Worm (Caenorhabditis elegans): ENCODE results near the gene sru-11.

DNA sequence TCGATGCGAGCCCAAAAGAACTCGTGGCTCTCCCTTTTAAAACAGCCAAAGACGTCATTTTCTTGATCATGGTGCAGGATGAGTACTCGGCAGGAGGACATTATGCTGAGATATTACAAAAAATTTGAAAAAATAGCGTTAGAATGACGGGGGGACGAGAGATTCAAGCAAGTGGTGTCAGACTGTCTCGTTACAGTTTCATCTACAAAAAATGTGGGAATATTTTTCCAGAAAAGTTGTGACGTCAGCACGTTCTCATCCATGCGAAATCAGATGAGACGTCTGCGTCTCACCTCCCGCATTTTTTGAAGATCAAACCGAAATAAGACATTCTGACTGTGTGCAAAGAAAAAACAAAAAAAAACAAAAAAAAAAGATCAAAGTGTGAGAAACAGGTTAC, 44.6 kb upstream of the sru-11 start, which contains the start of gene rsd-2:
- TF ChIP-seq nhr-77 (tag; optimal IDR thresholded peaks at IDR 0.05), result no peak
- no peak for TF ChIP-seq nhr-11 (tag; optimal IDR thresholded peaks at IDR 0.05)
- TF ChIP-seq mdl-1 (tag; optimal IDR thresholded peaks at IDR 0.05), result no peak
- no peak for TF ChIP-seq elt-1 (tag; optimal IDR thresholded peaks at IDR 0.05)
- TF ChIP-seq nhr-25 (tag; optimal IDR thresholded peaks at IDR 0.05), result no peak
- TF ChIP-seq ztf-4 (tag; optimal IDR thresholded peaks at IDR 0.05), result no peak
- TF ChIP-seq nhr-12 (tag; optimal IDR thresholded peaks at IDR 0.05), result no peak
- TF ChIP-seq zag-1 (tag; optimal IDR thresholded peaks at IDR 0.05), result no peak
- no peak for TF ChIP-seq pha-4 (tag; optimal IDR thresholded peaks at IDR 0.05)
- TF ChIP-seq elt-3 (tag; optimal IDR thresholded peaks at IDR 0.05), result no peak
- TF ChIP-seq unc-62 (GFP tag; optimal IDR thresholded peaks at IDR 0.05), result no peak
- no peak for TF ChIP-seq mml-1 (tag; optimal IDR thresholded peaks at IDR 0.05)
- no peak for TF ChIP-seq snpc-4 (tag; optimal IDR thresholded peaks at IDR 0.05)
- TF ChIP-seq aly-2 (tag; optimal IDR thresholded peaks at IDR 0.05), result no peak

Measured in whole organism, L3 larva.